Worm (Caenorhabditis elegans) whole organism, young adult: ENCODE results near the gene F59B8.1.

Experiments used
- B0035.1 ChIP-seq: sonication (generic microtip); optimal IDR thresholded peaks from 2 replicates; lab custom pipeline; 2016; ENCODE audit warnings: missing genetic modification characterization, mild to moderate bottlenecking, missing compliant biosample characterization, missing genotype, missing genetic modification reagents
- F23B12.7 ChIP-seq: sonication (generic microtip); optimal IDR thresholded peaks from 2 replicates; lab custom pipeline; 2017; ENCODE audit warnings: missing genetic modification characterization, mild to moderate bottlenecking, missing compliant biosample characterization, antibody characterized with exemption, moderate library complexity; ENCODE audit not compliant: insufficient read depth
- F39B2.1 ChIP-seq: fragments of 200-800 bp; sonication (Bioruptor generic); IDR thresholded peaks from 2 replicates; pipeline ENCODE4 v1.3.6; 2022; ENCODE audit warnings: missing genetic modification reagents, missing genetic modification characterization, missing compliant biosample characterization
- F52B5.7 ChIP-seq: sonication (generic microtip); optimal IDR thresholded peaks from 2 replicates; lab custom pipeline; 2016; ENCODE audit warnings: mild to moderate bottlenecking, missing genetic modification characterization, missing compliant biosample characterization
- ZK185.1 ChIP-seq: sonication (generic microtip); optimal IDR thresholded peaks from 2 replicates; lab custom pipeline; 2016; ENCODE audit warnings: mild to moderate bottlenecking, missing genetic modification characterization, missing compliant biosample characterization; ENCODE audit not compliant: poor library complexity, severe bottlenecking
- athp-1 ChIP-seq: sonication (generic microtip); optimal IDR thresholded peaks from 2 replicates; lab custom pipeline; 2017; ENCODE audit warnings: mild to moderate bottlenecking, missing genetic modification characterization, missing compliant biosample characterization
- attf-6 ChIP-seq: fragments of 200-800 bp; sonication (Bioruptor generic); IDR thresholded peaks from 2 replicates; pipeline ENCODE4 v1.3.6; 2022; ENCODE audit warnings: missing genetic modification reagents, missing genetic modification characterization, missing compliant biosample characterization
- ccch-3 ChIP-seq: fragments of 200-800 bp; sonication (Bioruptor generic); optimal IDR thresholded peaks from 2 replicates; lab custom pipeline; 2018; ENCODE audit warnings: mild to moderate bottlenecking, missing genetic modification characterization, missing compliant biosample characterization
- ceh-100 ChIP-seq: fragments of 200-800 bp; sonication (Bioruptor generic); IDR thresholded peaks from 2 replicates; pipeline ENCODE4 v1.3.6; 2022; ENCODE audit warnings: missing genetic modification reagents, missing genetic modification characterization, missing compliant biosample characterization
- dox-1 ChIP-seq: fragments of 200-800 bp; sonication (Bioruptor generic); IDR thresholded peaks from 2 replicates; pipeline ENCODE4 v1.3.6; 2022; ENCODE audit warnings: missing genetic modification reagents, missing genetic modification characterization, missing compliant biosample characterization
- dpff-1 ChIP-seq: sonication (generic microtip); optimal IDR thresholded peaks from 2 replicates; lab custom pipeline; 2017; ENCODE audit warnings: mild to moderate bottlenecking, missing genetic modification characterization, missing compliant biosample characterization
- dpl-1 ChIP-seq: fragments of 150-350 bp; optimal IDR thresholded peaks from 2 replicates; lab custom pipeline; 2014; ENCODE audit warnings: missing biosample characterization, missing genetic modification reagents, missing genetic modification characterization
- ets-4 ChIP-seq: fragments of 200-800 bp; sonication (Bioruptor generic); optimal IDR thresholded peaks from 2 replicates; lab custom pipeline; 2018; ENCODE audit warnings: mild to moderate bottlenecking, missing genetic modification characterization, missing compliant biosample characterization
- fkh-3 ChIP-seq: sonication (generic microtip); optimal IDR thresholded peaks from 2 replicates; lab custom pipeline; 2016; ENCODE audit warnings: mild to moderate bottlenecking, missing genetic modification characterization, missing compliant biosample characterization
- hrde-1 ChIP-seq: sonication (generic microtip); optimal IDR thresholded peaks from 2 replicates; lab custom pipeline; 2016; ENCODE audit warnings: missing genetic modification characterization, mild to moderate bottlenecking, missing compliant biosample characterization, moderate library complexity, missing genotype, missing genetic modification reagents, borderline replicate concordance
- hsf-1 ChIP-seq: fragments of 200-800 bp; sonication (Bioruptor generic); IDR thresholded peaks from 2 replicates; pipeline ENCODE4 v1.3.6; 2022; ENCODE audit warnings: missing genetic modification reagents, missing genetic modification characterization, missing compliant biosample characterization
- lin-26 ChIP-seq: fragments of 200-800 bp; sonication (Bioruptor generic); IDR thresholded peaks from 2 replicates; pipeline ENCODE4 v1.3.6; 2022; ENCODE audit warnings: missing genetic modification reagents, missing genetic modification characterization, missing compliant biosample characterization
- lin-35 ChIP-seq, 3 experiments: fragments of 150-350 bp in 2 of 3; sonication (generic microtip) in 1 of 3; optimal IDR thresholded peaks; 2 replicates each; lab custom pipeline; 2014 to 2018; ENCODE audit warnings: missing biosample characterization in 3 of 3, missing genetic modification characterization in 3 of 3, missing genetic modification reagents in 3 of 3
- lsy-27 ChIP-seq: sonication (generic microtip); optimal IDR thresholded peaks from 2 replicates; lab custom pipeline; 2017; ENCODE audit warnings: missing genetic modification characterization, mild to moderate bottlenecking, missing compliant biosample characterization, antibody characterized with exemption, missing genotype, borderline replicate concordance; ENCODE audit not compliant: insufficient read depth
- madf-10 ChIP-seq: sonication (generic microtip); optimal IDR thresholded peaks from 2 replicates; lab custom pipeline; 2016; ENCODE audit warnings: mild to moderate bottlenecking, missing genetic modification characterization, missing compliant biosample characterization
- mes-4 ChIP-seq: sonication (generic microtip); optimal IDR thresholded peaks from 2 replicates; lab custom pipeline; 2016; ENCODE audit warnings: missing genotype, missing genetic modification characterization, missing compliant biosample characterization
- nhr-120 ChIP-seq: fragments of 200-800 bp; sonication (Bioruptor generic); IDR thresholded peaks from 2 replicates; pipeline ENCODE4 v1.3.6; 2022; ENCODE audit warnings: missing genetic modification characterization, missing compliant biosample characterization
- repo-1 ChIP-seq: sonication (generic microtip); optimal IDR thresholded peaks from 2 replicates; lab custom pipeline; 2017; ENCODE audit warnings: mild to moderate bottlenecking, missing genetic modification characterization, missing compliant biosample characterization
- snpc-1.1 ChIP-seq: sonication (generic microtip); optimal IDR thresholded peaks from 2 replicates; lab custom pipeline; 2017; ENCODE audit warnings: missing genetic modification characterization, mild to moderate bottlenecking, missing compliant biosample characterization, antibody characterized with exemption, moderate library complexity, missing genotype, missing genetic modification reagents; ENCODE audit not compliant: insufficient read depth
- snpc-3.4 ChIP-seq: sonication (generic microtip); optimal IDR thresholded peaks from 2 replicates; lab custom pipeline; 2017; ENCODE audit warnings: missing genetic modification characterization, mild to moderate bottlenecking, missing compliant biosample characterization, antibody characterized with exemption, moderate library complexity, missing genotype, missing genetic modification reagents
- somi-1 ChIP-seq: fragments of 200-800 bp; sonication (Bioruptor generic); optimal IDR thresholded peaks from 2 replicates; lab custom pipeline; 2018; ENCODE audit warnings: mild to moderate bottlenecking, missing genetic modification characterization, missing compliant biosample characterization
- unc-130 ChIP-seq: sonication (generic microtip); optimal IDR thresholded peaks from 2 replicates; lab custom pipeline; 2016; ENCODE audit warnings: missing genetic modification reagents, missing genetic modification characterization, missing compliant biosample characterization
- zfh-2 ChIP-seq: fragments of 200-800 bp; sonication (Bioruptor generic); conservative IDR thresholded peaks from 2 replicates; pipeline ENCODE4 v1.3.6; 2022; ENCODE audit warnings: missing genetic modification reagents, missing genetic modification characterization, missing compliant biosample characterization
- ztf-22 ChIP-seq: fragments of 200-800 bp; sonication (Bioruptor generic); optimal IDR thresholded peaks from 2 replicates; lab custom pipeline; 2018; ENCODE audit warnings: mild to moderate bottlenecking, missing genetic modification characterization, moderate library complexity, missing compliant biosample characterization
- ztf-28 ChIP-seq: fragments of 200-800 bp; sonication (Bioruptor generic); IDR thresholded peaks from 2 replicates; pipeline ENCODE4 v1.3.6; 2022; ENCODE audit warnings: missing genetic modification reagents, missing genetic modification characterization, missing compliant biosample characterization

F59B8.1 gene

ce11 chrIV:9480936-9481335, 52.9 kb downstream of the F59B8.1 start, which contains the start of gene cng-3:
Gene cng-3 (minus strand): TSS chrIV:9481037.
- TF ChIP-seq ztf-28 (GFP tag; lab: Robert Waterston, UW) (no peak), F23B12.7 (tag; lab: Kevin White, UChicago) (no peak), repo-1 (tag; lab: Kevin White, UChicago) (no peak), ccch-3 (no peak), madf-10 (tag; lab: Kevin White, UChicago) (no peak), ets-4 (GFP tag; lab: Kevin White, UChicago) (no peak)

- no peak for TF ChIP-seq fkh-3
- no peak for TF ChIP-seq ztf-28 (GFP tag; lab: Robert Waterston, UW)
- no peak for TF ChIP-seq lin-35 (GFP tag; optimal IDR thresholded peaks at IDR 0.05; lab: Kevin White, UChicago)
- no peak for TF ChIP-seq nhr-120
- no peak for TF ChIP-seq lsy-27 (tag; lab: Kevin White, UChicago)
- TF ChIP-seq somi-1 (GFP tag; lab: Kevin White, UChicago) = no peak
- no peak for TF ChIP-seq lin-26 (GFP tag; lab: Robert Waterston, UW)
- no peak for TF ChIP-seq unc-130
These were observed 57.0 kb downstream of the F59B8.1 start, which contains the start of gene gadr-2 for ce11 chrIV:9485040-9485439. Gene gadr-2 (minus strand): TSS chrIV:9485140.

ce11 chrIV:9485972-9486371, 57.9 kb downstream of the F59B8.1 start, which contains the start of gene sru-2:
Gene sru-2 (plus strand): TSS chrIV:9486272.
- TF ChIP-seq dpl-1 = no peak
- TF ChIP-seq snpc-3.4 (tag; lab: Kevin White, UChicago) = no peak
- no peak for TF ChIP-seq F39B2.1 (GFP tag; lab: Robert Waterston, UW)
- no peak for TF ChIP-seq hsf-1
- TF ChIP-seq B0035.1 = no peak

ce11 chrIV:9486779-9487178, 58.7 kb downstream of the F59B8.1 start:
- no peak for TF ChIP-seq ZK185.1

ce11 chrIV:9488315-9488714, 60.3 kb downstream of the F59B8.1 start, which contains the start of gene sru-1:
Gene sru-1 (plus strand): TSS chrIV:9488615.
- TF ChIP-seq snpc-3.4 (tag; lab: Kevin White, UChicago) (no peak), hrde-1 (tag; lab: Kevin White, UChicago) (no peak), zfh-2 (no peak), snpc-1.1 (tag; lab: Kevin White, UChicago) (no peak), athp-1 (tag; lab: Kevin White, UChicago) (no peak), dpff-1 (tag; lab: Kevin White, UChicago) (no peak), mes-4 (tag; lab: Kevin White, UChicago) (no peak), dox-1 (no peak), ceh-100 (GFP tag; lab: Robert Waterston, UW) (no peak), F52B5.7 (tag; lab: Kevin White, UChicago) (no peak), attf-6 (GFP tag; lab: Robert Waterston, UW) (no peak), ztf-22 (GFP tag; lab: Kevin White, UChicago) (no peak), ztf-28 (GFP tag; lab: Robert Waterston, UW) (no peak)
